Worm (Caenorhabditis elegans) whole organism, late embryonic: ENCODE results near the gene nstp-5.

Source experiments
- T23F11.4 ChIP-seq: fragments of 200-800 bp; sonication (Bioruptor generic); optimal IDR thresholded peaks from 2 replicates; lab custom pipeline; 2018; ENCODE audit warnings: mild to moderate bottlenecking, missing genetic modification characterization, missing compliant biosample characterization
- ceh-14 ChIP-seq: sonication (generic microtip); optimal IDR thresholded peaks from 2 replicates; lab custom pipeline; 2016; ENCODE audit warnings: missing genotype, missing genetic modification characterization, missing compliant biosample characterization
- ceh-19 ChIP-seq: fragments of 200-800 bp; sonication (Bioruptor generic); optimal IDR thresholded peaks from 2 replicates; lab custom pipeline; 2018; ENCODE audit warnings: mild to moderate bottlenecking, missing genetic modification characterization, missing compliant biosample characterization
- ets-4 ChIP-seq: sonication (generic microtip); optimal IDR thresholded peaks from 2 replicates; lab custom pipeline; 2016; ENCODE audit warnings: missing genetic modification characterization, missing compliant biosample characterization
- odd-2 ChIP-seq: sonication (generic microtip); optimal IDR thresholded peaks from 2 replicates; lab custom pipeline; 2017; ENCODE audit warnings: antibody characterized with exemption, mild to moderate bottlenecking, missing genetic modification characterization, missing compliant biosample characterization
- pros-1 ChIP-seq: fragments of 150-350 bp; optimal IDR thresholded peaks from 2 replicates; lab custom pipeline; 2014; ENCODE audit warnings: missing biosample characterization, missing genetic modification reagents, missing genetic modification characterization
- unc-86 ChIP-seq: sonication (generic microtip); optimal IDR thresholded peaks from 2 replicates; lab custom pipeline; 2016; ENCODE audit warnings: missing genetic modification characterization, missing compliant biosample characterization

DNA sequence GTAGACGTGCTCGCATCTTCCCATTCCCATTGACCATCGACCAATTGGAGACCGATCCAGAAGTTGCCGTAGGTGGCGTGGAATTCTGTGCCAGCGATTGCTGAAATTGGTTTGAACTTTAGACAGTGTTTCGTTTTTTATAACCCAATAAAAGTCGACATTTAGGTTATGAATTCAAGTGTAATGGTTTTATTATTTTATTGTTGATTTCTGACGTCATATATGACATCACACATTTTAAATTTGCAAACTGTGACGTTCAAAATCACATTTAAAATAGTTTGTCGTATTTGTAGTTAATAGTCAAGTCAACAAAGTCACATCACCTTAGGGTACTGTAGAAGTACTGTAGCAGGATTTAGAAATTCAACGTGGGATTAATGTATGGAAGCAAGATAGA lies 15.0 kb downstream of the nstp-5 start:
- no peak for TF ChIP-seq pros-1 (tag; lab: Kevin White, UChicago)
- TF ChIP-seq ets-4 (tag; lab: Kevin White, UChicago), result no peak
- no peak for TF ChIP-seq unc-86 (tag; lab: Kevin White, UChicago)
- TF ChIP-seq ceh-19, result no peak
- TF ChIP-seq ceh-14 (tag; lab: Kevin White, UChicago), result no peak
- TF ChIP-seq T23F11.4, result no peak
- TF ChIP-seq odd-2 (tag; lab: Kevin White, UChicago), result no peak
